Worm (Caenorhabditis elegans): ENCODE results near the gene eif-1.

DNA sequence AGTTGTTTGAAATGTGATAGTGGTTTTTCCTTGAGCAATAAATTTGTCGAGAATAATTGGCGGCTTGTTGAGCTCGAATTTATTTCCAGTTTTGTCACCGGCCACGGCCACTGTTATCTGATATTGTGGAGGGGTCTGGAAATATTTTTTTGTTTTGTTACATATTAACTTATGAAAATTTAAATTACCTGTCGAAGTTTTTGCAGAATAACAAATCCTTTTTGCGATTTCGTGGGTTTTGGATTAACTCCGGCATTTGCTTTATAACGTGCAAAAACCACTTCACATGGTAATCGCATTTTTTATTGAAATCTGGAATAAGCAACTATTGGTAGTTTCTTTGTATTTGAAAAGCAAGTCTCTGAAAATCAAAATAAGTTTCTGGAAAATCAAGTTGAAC is 42.7 kb upstream of the eif-1 start, which contains the start of gene lrr-1:
- no peak for TF ChIP-seq pqm-1 (tag; optimal IDR thresholded peaks at IDR 0.05)
- no peak for TF ChIP-seq nhr-28 (tag; optimal IDR thresholded peaks at IDR 0.05)
- no peak for TF ChIP-seq jun-1 (tag; optimal IDR thresholded peaks at IDR 0.05)
- no peak for TF ChIP-seq mdl-1 (tag; optimal IDR thresholded peaks at IDR 0.05)
- no peak for TF ChIP-seq ceh-82 (tag; optimal IDR thresholded peaks at IDR 0.05)
- peak in 1 of 2 experiments; percentile 85 for TF ChIP-seq unc-62 (GFP tag; optimal IDR thresholded peaks at IDR 0.05 in 1 of 2)
- TF ChIP-seq unc-62 (tag; optimal IDR thresholded peaks at IDR 0.05) = no peak
- TF ChIP-seq nhr-42 (GFP tag; IDR thresholded peaks at IDR 0.05) = no peak
- TF ChIP-seq nhr-6 (tag; optimal IDR thresholded peaks at IDR 0.05) = no peak
- TF ChIP-seq nhr-11 (tag; optimal IDR thresholded peaks at IDR 0.05) = no peak
